Worm (Caenorhabditis elegans): ENCODE measurements around the gene max-1.
"Not testable (repeated sequence)": the region's sequence is repeated elsewhere in the genome, so short reads cannot be mapped to it uniquely, and the experiment has no call there.

DNA sequence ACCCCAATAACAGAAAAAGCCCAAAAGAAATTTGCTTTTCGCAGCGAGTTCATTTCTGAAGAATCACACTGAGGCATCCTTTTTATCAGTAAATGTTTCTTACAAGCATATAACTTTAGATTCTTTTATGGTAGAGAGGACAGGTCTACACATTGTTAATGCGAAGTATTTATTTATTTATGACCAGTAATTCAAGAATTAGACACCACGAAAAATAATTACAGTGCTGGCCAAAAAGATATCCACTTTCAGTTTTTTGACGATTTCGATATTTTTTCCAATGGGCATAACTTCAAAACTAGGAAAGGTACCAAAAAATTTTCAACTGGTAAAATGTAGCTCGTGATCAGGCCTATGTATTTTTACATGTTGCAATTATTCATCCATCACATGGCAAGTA, 14.8 kb upstream of the max-1 start, which contains the start of gene clec-225:
- not testable (repeated sequence) for TF ChIP-seq aly-2 (tag; optimal IDR thresholded peaks at IDR 0.05); ceh-20 (GFP tag; IDR thresholded peaks at IDR 0.05)
